Worm (Caenorhabditis elegans) whole organism, L4 larva: ENCODE data around the gene str-78.
"Not testable (repeated sequence)": the region's sequence is repeated elsewhere in the genome, so short reads cannot be mapped to it uniquely, and the experiment has no call there.

Source experiments
- ZK546.5 ChIP-seq, 2 experiments: sonication (generic microtip); optimal IDR thresholded peaks; 2 replicates each; lab custom pipeline; 2017; ENCODE audit warnings: missing biosample characterization in 2 of 2, missing genetic modification characterization in 2 of 2
- daf-16 ChIP-seq, 3 experiments: sonication (generic microtip); optimal IDR thresholded peaks; 2 replicates each; lab custom pipeline; 2016 to 2017; ENCODE audit warnings: missing genetic modification characterization in 3 of 3, missing genetic modification reagents in 3 of 3, mild to moderate bottlenecking in 2 of 3, missing compliant biosample characterization in 2 of 3, missing biosample characterization in 1 of 3, moderate library complexity in 1 of 3
- lir-3 ChIP-seq: sonication (generic microtip); optimal IDR thresholded peaks from 2 replicates; lab custom pipeline; 2016; ENCODE audit warnings: mild to moderate bottlenecking, missing genetic modification characterization, missing compliant biosample characterization
- mep-1 ChIP-seq: fragments of 150-350 bp; sonication (generic microtip); optimal IDR thresholded peaks from 3 replicates; lab custom pipeline; 2014; ENCODE audit warnings: missing biosample characterization, missing genetic modification characterization
- unc-62 ChIP-seq, 3 experiments: fragments of 150-350 bp in 1 of 3; sonication (generic microtip); optimal IDR thresholded peaks in 2 of 3; peaks in 1 of 3; 1 replicate in 1 of 3; 2 replicates in 2 of 3; lab custom pipeline; 2014 to 2017; ENCODE audit warnings: missing biosample characterization in 3 of 3, missing genetic modification characterization in 3 of 3, missing genetic modification reagents in 3 of 3, missing genotype in 1 of 3

DNA sequence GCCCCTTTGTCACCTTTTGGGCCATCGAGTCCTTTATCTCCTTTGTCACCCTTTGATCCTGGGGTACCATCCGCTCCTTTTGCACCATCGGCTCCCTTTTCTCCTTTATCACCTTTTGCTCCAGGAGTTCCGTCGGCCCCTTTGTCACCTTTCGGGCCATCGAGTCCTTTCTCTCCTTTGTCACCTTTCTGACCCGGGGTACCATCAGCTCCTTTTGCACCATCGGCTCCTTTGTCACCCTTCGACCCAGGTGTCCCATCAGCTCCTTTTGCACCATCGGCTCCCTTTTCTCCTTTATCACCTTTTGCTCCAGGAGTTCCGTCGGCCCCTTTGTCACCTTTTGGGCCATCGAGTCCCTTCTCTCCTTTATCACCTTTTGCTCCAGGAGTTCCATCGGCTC lies 16.8 kb downstream of the str-78 start:
- not testable (repeated sequence) for TF ChIP-seq lir-3; daf-16 (GFP tag; optimal IDR thresholded peaks at IDR 0.05; lab: Kevin White, UChicago); daf-16 (tag; optimal IDR thresholded peaks at IDR 0.05; lab: Kevin White, UChicago); mep-1 (tag; lab: Kevin White, UChicago); ZK546.5 (tag; optimal IDR thresholded peaks at IDR 0.05; lab: Kevin White, UChicago); unc-62 (GFP tag; optimal IDR thresholded peaks at IDR 0.05 in 1 of 2; lab: Kevin White, UChicago); unc-62 (tag; optimal IDR thresholded peaks at IDR 0.05; lab: Kevin White, UChicago)
